Fruit fly (Drosophila melanogaster) whole organism, wandering third instar larva: ENCODE data around the gene CG5863.

Experiments
- CG9705 ChIP-seq: fragments of 200-800 bp; sonication (Bioruptor generic); optimal IDR thresholded peaks from 2 replicates; lab custom pipeline; 2018; ENCODE audit warnings: missing biosample characterization, mild to moderate bottlenecking, missing genetic modification characterization
- Hr78 ChIP-seq: fragments of >200 bp; optimal IDR thresholded peaks from 2 replicates; lab custom pipeline; 2017; ENCODE audit warnings: missing biosample characterization, missing genetic modification characterization
- Hr83 ChIP-seq: fragments of 200-300 bp; sonication (Bioruptor generic); optimal IDR thresholded peaks from 2 replicates; lab custom pipeline; 2016; ENCODE audit warnings: missing biosample characterization, mild to moderate bottlenecking, missing genetic modification characterization, moderate library complexity; ENCODE audit not compliant: poor library complexity, severe bottlenecking
- Mio ChIP-seq: sonication (Bioruptor generic); optimal IDR thresholded peaks from 2 replicates; lab custom pipeline; 2016; ENCODE audit warnings: missing biosample characterization, missing genetic modification characterization
- Rel ChIP-seq, 2 experiments: fragments of 200-800 bp; sonication (Bioruptor generic) in 1 of 2; optimal IDR thresholded peaks; 2 replicates in 1 of 2; 3 replicates in 1 of 2; lab custom pipeline; 2016 to 2019; ENCODE audit warnings: mild to moderate bottlenecking in 2 of 2, missing biosample characterization in 2 of 2, missing genetic modification characterization in 2 of 2, moderate library complexity in 1 of 2
- Vsx2 ChIP-seq: fragments of 200-300, 225-300 bp; sonication (Bioruptor generic); optimal IDR thresholded peaks from 2 replicates; lab custom pipeline; 2018; ENCODE audit warnings: missing biosample characterization, missing genetic modification characterization; ENCODE audit not compliant: partially characterized antibody
- lola ChIP-seq: fragments of >200 bp; optimal IDR thresholded peaks from 2 replicates; lab custom pipeline; 2017; ENCODE audit warnings: missing biosample characterization, missing genetic modification characterization
- psq ChIP-seq: fragments of 200-800 bp; sonication (Bioruptor generic); optimal IDR thresholded peaks from 3 replicates; lab custom pipeline; 2017; ENCODE audit warnings: missing biosample characterization, mild to moderate bottlenecking, missing genetic modification characterization, moderate library complexity
- sv ChIP-seq: fragments of 200-800 bp; sonication (Bioruptor generic); optimal IDR thresholded peaks from 3 replicates; lab custom pipeline; 2016; ENCODE audit warnings: missing biosample characterization, missing genetic modification characterization
- usp ChIP-seq: fragments of >200 bp; optimal IDR thresholded peaks from 2 replicates; lab custom pipeline; 2017; ENCODE audit warnings: missing biosample characterization, missing genetic modification characterization

- no peak for TF ChIP-seq Rel (GFP tag; optimal IDR thresholded peaks at IDR 0.05; lab: Kevin White, UChicago)
- peak; percentile 29 for TF ChIP-seq Rel (tag; optimal IDR thresholded peaks at IDR 0.05; lab: Kevin White, UChicago)
- no peak for TF ChIP-seq Vsx2 (GFP tag; lab: Kevin White, UChicago)
- no peak for TF ChIP-seq psq (GFP tag; lab: Kevin White, UChicago)
- TF ChIP-seq usp, result no peak
- no peak for TF ChIP-seq Hr78
- no peak for TF ChIP-seq Mio (GFP tag; lab: Kevin White, UChicago)
- no peak for TF ChIP-seq Hr83 (GFP tag; lab: Kevin White, UChicago)
- TF ChIP-seq sv (GFP tag; lab: Kevin White, UChicago), result peak; percentile 35
- TF ChIP-seq lola, result no peak
- TF ChIP-seq CG9705, result no peak
These were observed 9.6 kb upstream of the CG5863 start for dm6 chr3R:17401289-17401752.
